Worm (Caenorhabditis elegans) whole organism, L1 larva: ENCODE data around the gene irld-65.

Experiments used
- dpl-1 ChIP-seq, 3 experiments: fragments of 150-350 bp in 2 of 3; sonication (generic microtip) in 1 of 3; optimal IDR thresholded peaks; 2 replicates each; lab custom pipeline; 2014 to 2017; ENCODE audit warnings: missing biosample characterization in 3 of 3, missing genetic modification characterization in 3 of 3, missing genetic modification reagents in 3 of 3
- egl-27 ChIP-seq, 2 experiments: fragments of 150-350 bp in 1 of 2; sonication (generic microtip); optimal IDR thresholded peaks; 3 replicates each; lab custom pipeline; 2017 to 2018; ENCODE audit warnings: missing biosample characterization in 2 of 2, missing genetic modification characterization in 2 of 2, missing genetic modification reagents in 2 of 2
- elt-3 ChIP-seq, 6 experiments: fragments of 150-350 bp in 1 of 6; sonication (generic microtip); optimal IDR thresholded peaks; 2 replicates each; lab custom pipeline; 2017 to 2018; ENCODE audit warnings: missing biosample characterization in 6 of 6, missing genetic modification characterization in 6 of 6, inconsistent platforms in 1 of 6
- fos-1 ChIP-seq: fragments of 150-350 bp; optimal IDR thresholded peaks from 2 replicates; lab custom pipeline; 2014; ENCODE audit warnings: missing biosample characterization, missing genetic modification characterization
- mdl-1 ChIP-seq, 2 experiments: fragments of 150-350 bp; optimal IDR thresholded peaks; 2 replicates each; lab custom pipeline; 2014 to 2017; ENCODE audit warnings: missing biosample characterization in 2 of 2, missing genetic modification characterization in 2 of 2, inconsistent platforms in 1 of 2
- nhr-11 ChIP-seq: fragments of 150-350 bp; optimal IDR thresholded peaks from 2 replicates; lab custom pipeline; 2014; ENCODE audit warnings: missing biosample characterization, missing genetic modification characterization
- nhr-12 ChIP-seq: sonication (generic microtip); optimal IDR thresholded peaks from 2 replicates; lab custom pipeline; 2017; ENCODE audit warnings: missing biosample characterization, missing genetic modification characterization
- nhr-28 ChIP-seq: fragments of 150-350 bp; optimal IDR thresholded peaks from 2 replicates; lab custom pipeline; 2014; ENCODE audit warnings: missing biosample characterization, missing genetic modification characterization

DNA sequence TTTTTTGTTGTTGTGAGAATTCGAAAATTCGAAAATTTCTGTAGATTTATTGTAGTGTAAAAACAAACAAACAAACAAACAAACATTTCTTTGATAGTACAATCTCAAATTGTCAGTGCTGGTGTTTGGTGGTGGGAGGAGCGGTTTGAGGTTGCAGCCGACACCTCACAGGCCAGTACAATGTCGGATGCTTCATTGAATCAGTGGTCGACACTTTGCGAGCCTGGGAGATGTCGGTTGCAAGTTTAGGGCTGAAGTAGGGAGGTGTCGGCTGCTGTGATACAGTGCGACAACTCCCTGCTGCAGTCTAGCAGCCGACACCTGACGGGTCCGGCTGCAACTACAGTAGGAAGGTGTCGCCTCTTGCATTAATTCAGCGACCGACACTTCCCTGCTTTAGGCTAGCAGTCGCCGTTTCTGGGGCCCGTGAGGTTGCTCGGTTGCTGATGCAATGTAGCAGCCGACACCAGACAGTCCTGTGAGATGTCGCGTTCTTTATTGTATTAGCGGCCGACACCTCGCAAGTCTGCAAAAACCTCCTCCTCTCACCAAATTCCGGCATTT is 48.3 kb upstream of the irld-65 start:
- TF ChIP-seq nhr-12 (tag; lab: Kevin White, UChicago) (no peak), nhr-11 (tag; lab: Kevin White, UChicago) (no peak), elt-3 (tag; optimal IDR thresholded peaks at IDR 0.05; lab: Kevin White, UChicago) (no peak), fos-1 (tag; lab: Kevin White, UChicago) (no peak), nhr-28 (tag; lab: Kevin White, UChicago) (no peak), egl-27 (tag; optimal IDR thresholded peaks at IDR 0.05; lab: Kevin White, UChicago) (no peak), mdl-1 (tag; optimal IDR thresholded peaks at IDR 0.05; lab: Kevin White, UChicago) (no peak), dpl-1 (GFP tag; optimal IDR thresholded peaks at IDR 0.05; lab: Kevin White, UChicago) (no peak)
